Worm (Caenorhabditis elegans) whole organism, L1 larva: ENCODE measurements around the gene alp-1.

Experiments
- aha-1 ChIP-seq: fragments of 150-350 bp; optimal IDR thresholded peaks from 2 replicates; lab custom pipeline; 2014; ENCODE audit warnings: missing biosample characterization, missing genetic modification characterization
- aly-2 ChIP-seq: fragments of 150-350 bp; optimal IDR thresholded peaks from 2 replicates; lab custom pipeline; 2014; ENCODE audit warnings: missing biosample characterization, missing genetic modification characterization
- ceh-82 ChIP-seq, 3 experiments: fragments of 150-350 bp in 1 of 3; sonication (generic microtip) in 2 of 3; optimal IDR thresholded peaks; 2 replicates each; lab custom pipeline; 2014 to 2017; ENCODE audit warnings: missing biosample characterization in 3 of 3, missing genetic modification characterization in 3 of 3
- ces-1 ChIP-seq: fragments of 150-350 bp; optimal IDR thresholded peaks from 2 replicates; lab custom pipeline; 2014; ENCODE audit warnings: missing biosample characterization, missing genetic modification reagents, missing genetic modification characterization
- mdl-1 ChIP-seq, 2 experiments: fragments of 150-350 bp; optimal IDR thresholded peaks; 2 replicates each; lab custom pipeline; 2014 to 2017; ENCODE audit warnings: missing biosample characterization in 2 of 2, missing genetic modification characterization in 2 of 2, inconsistent platforms in 1 of 2
- mep-1 ChIP-seq: fragments of 150-350 bp; optimal IDR thresholded peaks from 2 replicates; lab custom pipeline; 2014; ENCODE audit warnings: missing biosample characterization, missing genetic modification characterization
- nhr-76 ChIP-seq: sonication (generic microtip); optimal IDR thresholded peaks from 2 replicates; lab custom pipeline; 2017; ENCODE audit warnings: missing biosample characterization, missing genetic modification characterization
- skn-1 ChIP-seq: fragments of 150-350 bp; optimal IDR thresholded peaks from 2 replicates; lab custom pipeline; 2014; ENCODE audit warnings: missing biosample characterization, missing genetic modification characterization
- unc-98 ChIP-seq: fragments of 200-800 bp; sonication (Bioruptor generic); IDR thresholded peaks from 2 replicates; pipeline ENCODE4 v1.3.6; 2022; ENCODE audit warnings: missing genetic modification characterization, missing compliant biosample characterization

DNA sequence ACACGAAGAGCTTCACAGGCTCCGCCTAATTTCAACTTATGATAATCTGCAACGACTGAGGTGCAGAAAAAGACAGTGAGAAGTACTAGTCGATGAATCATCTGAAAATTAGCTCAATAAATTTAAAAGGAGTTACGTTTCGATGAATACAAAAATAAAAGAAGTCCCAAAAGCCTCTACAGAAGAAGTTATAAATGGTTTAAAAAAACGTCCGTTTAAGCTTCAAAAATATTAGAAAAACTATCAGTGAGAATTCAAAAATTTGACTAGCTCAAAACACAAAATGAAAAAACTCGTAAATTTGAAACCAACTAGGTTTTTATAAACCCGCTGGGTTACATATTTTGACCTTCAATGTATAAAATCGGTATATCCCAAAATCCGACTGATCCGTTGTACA is 3.7 kb downstream of the alp-1 start, which contains the start of gene T11B7.5:
- TF ChIP-seq aly-2 (tag; lab: Kevin White, UChicago) (no peak), nhr-76 (no peak), ceh-82 (tag; optimal IDR thresholded peaks at IDR 0.05; lab: Kevin White, UChicago) (no peak), mdl-1 (tag; optimal IDR thresholded peaks at IDR 0.05; lab: Kevin White, UChicago) (no peak), aha-1 (tag; lab: Kevin White, UChicago) (no peak), skn-1 (no peak), unc-98 (GFP tag; lab: Robert Waterston, UW) (no peak), mep-1 (no peak), ces-1 (GFP tag; lab: Kevin White, UChicago) (no peak)
